Worm (Caenorhabditis elegans) whole organism, mixed stage, embryonic: ENCODE data around the gene gst-5.
"Not testable (repeated sequence)": the region's sequence is repeated elsewhere in the genome, so short reads cannot be mapped to it uniquely, and the experiment has no call there.

Source experiments
- M03D4.4 ChIP-seq: sonication (generic microtip); optimal IDR thresholded peaks from 2 replicates; lab custom pipeline; 2017; ENCODE audit warnings: mild to moderate bottlenecking, missing genetic modification characterization, missing compliant biosample characterization
- bed-3 ChIP-seq: fragments of 200-800 bp; sonication (Bioruptor generic); optimal IDR thresholded peaks from 3 replicates; lab custom pipeline; 2018; ENCODE audit warnings: mild to moderate bottlenecking, missing genetic modification characterization, moderate library complexity, missing compliant biosample characterization
- blmp-1 ChIP-seq: fragments of 150-350 bp; optimal IDR thresholded peaks from 2 replicates; lab custom pipeline; 2014; ENCODE audit warnings: missing biosample characterization, missing genetic modification characterization
- ceh-39 ChIP-seq: fragments of 150-350 bp; optimal IDR thresholded peaks from 2 replicates; lab custom pipeline; 2014; ENCODE audit warnings: missing biosample characterization, missing genetic modification characterization
- ceh-43 ChIP-seq: fragments of 200-800 bp; sonication (Bioruptor generic); optimal IDR thresholded peaks from 2 replicates; lab custom pipeline; 2018; ENCODE audit warnings: mild to moderate bottlenecking, missing genetic modification characterization, moderate library complexity, missing compliant biosample characterization
- ceh-83 ChIP-seq: fragments of 200-800 bp; sonication (Bioruptor generic); optimal IDR thresholded peaks from 2 replicates; lab custom pipeline; 2018; ENCODE audit warnings: mild to moderate bottlenecking, missing genetic modification characterization, missing compliant biosample characterization
- cnd-1 ChIP-seq: fragments of 200-800 bp; sonication (Bioruptor generic); optimal IDR thresholded peaks from 2 replicates; lab custom pipeline; 2018; ENCODE audit warnings: mild to moderate bottlenecking, missing genetic modification characterization, missing compliant biosample characterization
- drap-1 ChIP-seq: fragments of 200-800 bp; sonication (Bioruptor generic); optimal IDR thresholded peaks from 3 replicates; lab custom pipeline; 2018; ENCODE audit warnings: mild to moderate bottlenecking, missing genetic modification characterization, missing compliant biosample characterization
- elt-3 ChIP-seq: fragments of 150-350 bp; optimal IDR thresholded peaks from 2 replicates; lab custom pipeline; 2014; ENCODE audit warnings: missing biosample characterization, missing genetic modification characterization
- flh-1 ChIP-seq: fragments of 200-800 bp; sonication (Bioruptor generic); optimal IDR thresholded peaks from 2 replicates; lab custom pipeline; 2018; ENCODE audit warnings: mild to moderate bottlenecking, missing genetic modification characterization, moderate library complexity, missing compliant biosample characterization
- ham-2 ChIP-seq: fragments of 200-800 bp; sonication (Bioruptor generic); optimal IDR thresholded peaks from 2 replicates; lab custom pipeline; 2018; ENCODE audit warnings: mild to moderate bottlenecking, missing genetic modification characterization, missing compliant biosample characterization
- hlh-1 ChIP-seq: fragments of 150-350 bp; optimal IDR thresholded peaks from 2 replicates; lab custom pipeline; 2014; ENCODE audit warnings: missing biosample characterization, missing genetic modification reagents, missing genetic modification characterization
- lin-13 ChIP-seq: fragments of 150-350 bp; optimal IDR thresholded peaks from 2 replicates; lab custom pipeline; 2014; ENCODE audit warnings: missing biosample characterization, missing genetic modification characterization
- lin-32 ChIP-seq: fragments of 200-800 bp; sonication (Bioruptor generic); optimal IDR thresholded peaks from 2 replicates; lab custom pipeline; 2018; ENCODE audit warnings: mild to moderate bottlenecking, missing genetic modification characterization, missing compliant biosample characterization
- lsy-2 ChIP-seq: fragments of 150-350 bp; optimal IDR thresholded peaks from 2 replicates; lab custom pipeline; 2014; ENCODE audit warnings: missing biosample characterization, missing genetic modification characterization
- mep-1 ChIP-seq: fragments of 150-350 bp; optimal IDR thresholded peaks from 2 replicates; lab custom pipeline; 2017; ENCODE audit warnings: missing biosample characterization, missing genetic modification reagents, missing genetic modification characterization, inconsistent platforms
- mls-2 ChIP-seq: sonication (generic microtip); optimal IDR thresholded peaks from 2 replicates; lab custom pipeline; 2016; ENCODE audit warnings: mild to moderate bottlenecking, missing genetic modification characterization, moderate library complexity, missing compliant biosample characterization
- nhr-12 ChIP-seq: fragments of 150-350 bp; optimal IDR thresholded peaks from 2 replicates; lab custom pipeline; 2014; ENCODE audit warnings: missing biosample characterization, missing genetic modification characterization
- nhr-2 ChIP-seq: fragments of 150-350 bp; optimal IDR thresholded peaks from 2 replicates; lab custom pipeline; 2014; ENCODE audit warnings: missing biosample characterization, missing genetic modification characterization
- nhr-237 ChIP-seq: fragments of 150-350 bp; optimal IDR thresholded peaks from 2 replicates; lab custom pipeline; 2014; ENCODE audit warnings: missing biosample characterization, missing genetic modification characterization
- nhr-28 ChIP-seq: fragments of 150-350 bp; optimal IDR thresholded peaks from 2 replicates; lab custom pipeline; 2014; ENCODE audit warnings: missing biosample characterization, missing genetic modification characterization
- pha-4 ChIP-seq: fragments of 150-350 bp; optimal IDR thresholded peaks from 2 replicates; lab custom pipeline; 2018; ENCODE audit warnings: missing biosample characterization, missing genetic modification reagents, missing genetic modification characterization
- sem-2 ChIP-seq: fragments of 200-800 bp; sonication (Bioruptor generic); optimal IDR thresholded peaks from 2 replicates; lab custom pipeline; 2018; ENCODE audit warnings: mild to moderate bottlenecking, missing genetic modification characterization, missing compliant biosample characterization
- snpc-4 ChIP-seq: fragments of 150-350 bp; optimal IDR thresholded peaks from 2 replicates; lab custom pipeline; 2014; ENCODE audit warnings: missing biosample characterization, missing genetic modification characterization
- sptf-1 ChIP-seq: sonication (generic microtip); optimal IDR thresholded peaks from 2 replicates; lab custom pipeline; 2017; ENCODE audit warnings: mild to moderate bottlenecking, missing genetic modification characterization, moderate library complexity, missing compliant biosample characterization
- unc-120 ChIP-seq: sonication (generic microtip); optimal IDR thresholded peaks from 2 replicates; lab custom pipeline; 2017; ENCODE audit warnings: missing genetic modification characterization, missing compliant biosample characterization; ENCODE audit not compliant: poor library complexity, severe bottlenecking
- unc-39 ChIP-seq: fragments of 150-350 bp; optimal IDR thresholded peaks from 2 replicates; lab custom pipeline; 2014; ENCODE audit warnings: missing biosample characterization, missing genetic modification characterization
- unc-62 ChIP-seq: fragments of 150-350 bp; optimal IDR thresholded peaks from 2 replicates; lab custom pipeline; 2014; ENCODE audit warnings: missing biosample characterization, missing genetic modification reagents, missing genetic modification characterization
- zip-8 ChIP-seq: fragments of 150-350 bp; optimal IDR thresholded peaks from 2 replicates; lab custom pipeline; 2014; ENCODE audit warnings: missing biosample characterization, missing genetic modification characterization

gst-5 gene

DNA sequence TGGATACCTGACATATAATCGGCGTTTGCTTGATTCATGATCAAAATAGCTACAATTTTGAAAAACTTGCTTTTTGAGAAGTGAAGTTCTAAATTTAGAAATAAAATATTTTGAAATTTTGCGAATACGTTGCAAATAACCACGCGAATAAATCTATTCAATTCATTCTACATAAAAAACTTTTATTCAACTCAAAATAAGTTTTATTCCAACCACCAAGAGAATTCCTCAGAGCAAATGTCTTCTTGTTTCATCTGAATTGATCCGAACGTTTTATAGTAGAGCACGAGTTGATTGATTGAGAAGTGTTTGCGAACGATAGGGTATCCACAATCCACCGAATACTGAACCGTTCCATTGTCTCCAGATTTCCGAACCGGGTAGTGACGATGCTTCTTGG, 34.4 kb upstream of the gst-5 start, which contains the start of gene F44F4.9:
TSS of gene F44F4.9 (minus strand) at position 101 of the 400 bp plus-strand sequence.
- TF ChIP-seq nhr-12 (no peak), unc-39 (tag; lab: Kevin White, UChicago) (no peak), flh-1 (GFP tag; lab: Kevin White, UChicago) (no peak), cnd-1 (tag; lab: Kevin White, UChicago) (no peak), bed-3 (GFP tag; lab: Kevin White, UChicago) (no peak), sptf-1 (tag; lab: Kevin White, UChicago) (no peak), sem-2 (GFP tag; lab: Kevin White, UChicago) (no peak), pha-4 (tag; lab: Kevin White, UChicago) (no peak), nhr-28 (tag; lab: Kevin White, UChicago) (no peak), hlh-1 (tag; lab: Kevin White, UChicago) (no peak)

DNA sequence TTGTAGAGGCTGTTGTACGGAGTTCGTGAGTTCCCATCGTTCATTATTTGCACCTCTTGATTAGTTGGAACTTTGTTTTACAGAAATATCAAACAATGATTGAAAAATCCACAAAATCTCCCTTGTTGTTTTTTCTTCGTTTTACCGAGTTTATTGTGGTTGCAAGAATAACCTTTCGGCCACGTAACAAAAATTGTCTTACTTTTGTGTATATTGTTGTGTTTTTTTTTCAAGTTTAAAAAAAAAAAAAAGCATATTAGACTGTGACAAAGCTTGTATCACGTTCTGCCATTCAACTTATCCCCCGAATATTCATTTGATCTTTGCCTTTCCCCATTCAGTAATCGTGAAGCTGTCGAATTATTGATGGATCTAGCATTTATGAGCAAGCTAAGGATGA, 33.0 kb upstream of the gst-5 start, which contains the start of gene F44F4.10:
TSS of gene F44F4.10 (minus strand) at position 101 of the 400 bp plus-strand sequence.
- TF ChIP-seq pha-4 (tag; lab: Kevin White, UChicago) (no peak), nhr-2 (tag; lab: Kevin White, UChicago) (no peak), sptf-1 (tag; lab: Kevin White, UChicago) (no peak), lin-32 (GFP tag; lab: Kevin White, UChicago) (no peak), M03D4.4 (tag; lab: Kevin White, UChicago) (no peak), ceh-83 (GFP tag; lab: Kevin White, UChicago) (no peak), hlh-1 (tag; lab: Kevin White, UChicago) (no peak), mls-2 (tag; lab: Kevin White, UChicago) (no peak), lin-13 (tag; lab: Kevin White, UChicago) (no peak), ceh-39 (tag; lab: Kevin White, UChicago) (no peak), flh-1 (GFP tag; lab: Kevin White, UChicago) (no peak), snpc-4 (tag; lab: Kevin White, UChicago) (no peak), mep-1 (no peak), nhr-237 (no peak), unc-62 (GFP tag; lab: Kevin White, UChicago) (no peak), zip-8 (tag; lab: Kevin White, UChicago) (no peak), lsy-2 (tag; lab: Kevin White, UChicago) (no peak), drap-1 (GFP tag; lab: Kevin White, UChicago) (no peak)

DNA sequence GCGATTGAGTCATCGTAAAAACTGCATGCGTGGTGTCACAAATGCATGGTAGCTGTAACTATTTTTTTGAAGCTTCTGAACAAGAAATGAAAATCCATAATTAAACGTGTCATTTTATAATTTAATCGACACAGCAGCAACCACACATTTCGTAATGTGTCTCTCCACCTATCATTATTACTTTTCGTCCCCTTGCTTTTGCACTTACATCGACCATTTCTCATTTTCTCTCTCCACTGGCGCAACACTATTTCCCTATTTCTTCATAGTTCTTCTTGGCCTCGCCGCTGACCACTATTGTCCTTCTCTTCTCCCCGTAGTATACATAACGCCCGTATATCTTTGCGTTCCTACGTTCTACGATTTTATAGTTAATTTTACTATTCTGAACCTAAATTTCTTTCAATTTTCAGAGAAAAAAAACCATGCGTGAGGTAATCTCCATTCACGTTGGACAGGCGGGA, 31.8 kb upstream of the gst-5 start, which contains the start of gene tba-4:
TSS of gene tba-4 (plus strand) at position 414 of the 464 bp plus-strand sequence.
- no peak for TF ChIP-seq nhr-28 (tag; lab: Kevin White, UChicago)
- no peak for TF ChIP-seq ham-2 (GFP tag; lab: Kevin White, UChicago)
- no peak for TF ChIP-seq sptf-1 (tag; lab: Kevin White, UChicago)
- TF ChIP-seq M03D4.4 (tag; lab: Kevin White, UChicago): no peak
- TF ChIP-seq nhr-237: no peak
- TF ChIP-seq nhr-12: no peak
- TF ChIP-seq unc-120 (tag; lab: Kevin White, UChicago): no peak
- no peak for TF ChIP-seq mls-2 (tag; lab: Kevin White, UChicago)
- TF ChIP-seq ceh-39 (tag; lab: Kevin White, UChicago): no peak
- no peak for TF ChIP-seq ceh-83 (GFP tag; lab: Kevin White, UChicago)
- TF ChIP-seq unc-39 (tag; lab: Kevin White, UChicago): no peak
- no peak for TF ChIP-seq bed-3 (GFP tag; lab: Kevin White, UChicago)
- TF ChIP-seq unc-62 (GFP tag; lab: Kevin White, UChicago): no peak

DNA sequence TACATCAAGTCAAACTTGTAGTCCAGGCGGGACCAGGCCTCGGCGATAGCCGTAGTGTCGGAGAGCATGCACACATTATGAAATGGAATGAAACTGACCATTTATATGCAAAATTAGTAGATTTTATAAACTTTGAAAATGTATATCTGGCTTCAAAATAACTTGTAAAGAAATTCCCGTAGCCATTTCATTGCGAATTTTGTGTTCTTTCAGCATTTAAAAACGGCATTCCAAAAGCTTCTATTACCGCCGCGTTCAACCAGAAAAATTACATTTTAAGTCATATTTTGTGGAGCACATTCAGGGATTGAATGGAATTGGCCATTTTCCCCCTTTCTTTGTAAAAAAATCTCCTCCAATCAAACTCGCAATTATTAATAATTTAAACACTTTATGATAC, 27.3 kb upstream of the gst-5 start, which contains the start of gene Y19D2B.1:
TSS of gene Y19D2B.1 (minus strand) at position 101 of the 400 bp plus-strand sequence.
- not testable (repeated sequence) for TF ChIP-seq unc-62 (GFP tag; lab: Kevin White, UChicago); lin-13 (tag; lab: Kevin White, UChicago); ceh-43 (GFP tag; lab: Kevin White, UChicago)
- TF ChIP-seq, all 35 proteins: peak for 0; not testable (repeated sequence) for 35

DNA sequence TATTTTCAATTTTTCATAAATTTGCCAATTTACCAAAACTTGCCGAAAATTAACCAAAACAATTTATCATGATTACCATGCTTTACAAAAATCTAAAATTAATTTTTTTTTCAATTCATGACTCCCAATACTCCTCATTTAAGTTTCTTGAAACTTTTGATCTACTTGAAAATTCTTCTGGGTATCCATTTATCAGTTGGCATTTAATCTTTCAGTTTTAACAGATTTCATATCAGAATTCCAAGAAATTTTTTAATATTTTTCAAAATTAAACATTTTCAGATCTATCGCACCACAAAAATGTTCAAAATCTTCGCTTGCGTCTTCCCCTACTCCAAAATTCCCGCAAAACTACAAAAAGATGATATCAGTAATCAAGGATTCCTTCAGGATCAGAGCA, 26.2 kb upstream of the gst-5 start, which contains the start of gene Y19D2B.2:
TSS of gene Y19D2B.2 (plus strand) at position 301 of the 400 bp plus-strand sequence.
- TF ChIP-seq sptf-1 (tag; lab: Kevin White, UChicago) (no peak), sem-2 (GFP tag; lab: Kevin White, UChicago) (no peak), elt-3 (tag; lab: Kevin White, UChicago) (no peak), ham-2 (GFP tag; lab: Kevin White, UChicago) (no peak), blmp-1 (tag; lab: Kevin White, UChicago) (no peak), pha-4 (tag; lab: Kevin White, UChicago) (no peak), drap-1 (GFP tag; lab: Kevin White, UChicago) (no peak)
- TF ChIP-seq, all 35 proteins: peak for 0
